Worm (Caenorhabditis elegans) whole organism, late embryonic: ENCODE results near the gene pqn-89.

Experiments used
- ceh-19 ChIP-seq: fragments of 200-800 bp; sonication (Bioruptor generic); optimal IDR thresholded peaks from 2 replicates; lab custom pipeline; 2018; ENCODE audit warnings: mild to moderate bottlenecking, missing genetic modification characterization, missing compliant biosample characterization
- ceh-2 ChIP-seq: sonication (generic microtip); optimal IDR thresholded peaks from 2 replicates; lab custom pipeline; 2016; ENCODE audit warnings: missing genotype, missing genetic modification characterization, missing compliant biosample characterization
- ceh-24 ChIP-seq: sonication (generic microtip); optimal IDR thresholded peaks from 2 replicates; lab custom pipeline; 2016; ENCODE audit warnings: mild to moderate bottlenecking, missing genetic modification characterization, missing compliant biosample characterization
- ceh-6 ChIP-seq: fragments of 200-800 bp; sonication (Bioruptor generic); optimal IDR thresholded peaks from 2 replicates; lab custom pipeline; 2018; ENCODE audit warnings: mild to moderate bottlenecking, missing genetic modification characterization, missing compliant biosample characterization
- ceh-9 ChIP-seq: sonication (generic microtip); optimal IDR thresholded peaks from 2 replicates; lab custom pipeline; 2016; ENCODE audit warnings: mild to moderate bottlenecking, missing genetic modification characterization, inconsistent platforms, missing compliant biosample characterization
- elt-2 ChIP-seq: sonication (generic microtip); optimal IDR thresholded peaks from 2 replicates; lab custom pipeline; 2016; ENCODE audit warnings: missing genetic modification reagents, missing genetic modification characterization, missing compliant biosample characterization
- hlh-8 ChIP-seq: sonication (generic microtip); optimal IDR thresholded peaks from 2 replicates; lab custom pipeline; 2016; ENCODE audit warnings: missing genotype, missing genetic modification characterization, missing compliant biosample characterization
- nhr-11 ChIP-seq: fragments of 150-350 bp; optimal IDR thresholded peaks from 2 replicates; lab custom pipeline; 2014; ENCODE audit warnings: missing biosample characterization, missing genetic modification characterization
- pag-3 ChIP-seq: sonication (generic microtip); optimal IDR thresholded peaks from 2 replicates; lab custom pipeline; 2016; ENCODE audit warnings: missing compliant biosample characterization, missing genetic modification characterization, borderline replicate concordance
- pqm-1 ChIP-seq: sonication (generic microtip); optimal IDR thresholded peaks from 2 replicates; lab custom pipeline; 2016; ENCODE audit warnings: missing genetic modification characterization, missing compliant biosample characterization
- tbx-7 ChIP-seq: sonication (generic microtip); optimal IDR thresholded peaks from 2 replicates; lab custom pipeline; 2016; ENCODE audit warnings: missing genotype, missing genetic modification characterization, missing compliant biosample characterization

DNA sequence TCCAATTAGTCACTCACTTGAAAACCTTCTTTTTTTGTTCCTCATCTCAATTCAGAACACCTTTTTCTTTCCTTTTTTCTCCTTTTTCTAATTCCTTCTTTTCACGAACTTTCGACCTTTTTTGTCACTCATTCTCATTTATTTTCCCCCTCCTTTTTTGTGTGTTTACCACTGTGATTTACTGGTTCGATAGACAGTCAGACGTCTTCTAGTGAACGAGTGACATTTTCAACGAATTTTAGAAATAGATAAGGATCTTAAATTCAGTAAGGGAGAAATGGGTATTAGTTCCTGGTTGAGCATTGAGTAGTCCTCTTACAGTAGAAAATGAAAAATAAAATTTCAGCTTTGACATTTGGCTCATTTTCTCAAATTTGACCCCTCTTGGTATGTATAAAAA lies 14.6 kb upstream of the pqn-89 start:
- TF ChIP-seq hlh-8 (tag; lab: Kevin White, UChicago) = no peak
- no peak for TF ChIP-seq ceh-19 (GFP tag; lab: Kevin White, UChicago)
- TF ChIP-seq tbx-7 (tag; lab: Kevin White, UChicago) = no peak
- no peak for TF ChIP-seq pqm-1
- TF ChIP-seq pag-3 = no peak
- no peak for TF ChIP-seq ceh-24 (tag; lab: Kevin White, UChicago)
- no peak for TF ChIP-seq nhr-11 (tag; lab: Kevin White, UChicago)
- no peak for TF ChIP-seq elt-2 (tag; lab: Kevin White, UChicago)
- no peak for TF ChIP-seq ceh-2
- no peak for TF ChIP-seq ceh-9 (tag; lab: Kevin White, UChicago)
- TF ChIP-seq ceh-6 (GFP tag; lab: Kevin White, UChicago) = no peak
